Worm (Caenorhabditis elegans): Measurements from ENCODE around the gene K12D12.5.

Gene K12D12.5

ce11 chrII:11841653-11842052, 19.2 kb upstream of the K12D12.5 start:
- TF ChIP-seq somi-1 (GFP tag; optimal IDR thresholded peaks at IDR 0.05), result peak; percentile 18
- no peak for TF ChIP-seq snpc-4 (GFP tag; optimal IDR thresholded peaks at IDR 0.05)
- peak; percentile 23 to 87 (median 78) for TF ChIP-seq snpc-4 (tag; optimal IDR thresholded peaks at IDR 0.05)
- TF ChIP-seq ztf-26 (tag; optimal IDR thresholded peaks at IDR 0.05), result peak; percentile 61
- TF ChIP-seq atf-7 (tag; optimal IDR thresholded peaks at IDR 0.05), result peak; percentile 50
- no peak for TF ChIP-seq egl-44 (GFP tag; IDR thresholded peaks at IDR 0.05)
- 0 out of 2 replicates have a peak, but pooled peaks have one; percentile 38 for TF ChIP-seq lin-26 (GFP tag; IDR thresholded peaks at IDR 0.05)

- TF ChIP-seq hmg-20 (GFP tag; IDR thresholded peaks at IDR 0.05), result no peak
- no peak for TF ChIP-seq lin-26 (GFP tag; IDR thresholded peaks at IDR 0.05)
- TF ChIP-seq repo-1 (tag; optimal IDR thresholded peaks at IDR 0.05), result no peak
- no peak for TF ChIP-seq somi-1 (GFP tag; optimal IDR thresholded peaks at IDR 0.05)
- TF ChIP-seq attf-3 (GFP tag; conservative IDR thresholded peaks at IDR 0.05), result no peak
- no peak for TF ChIP-seq sea-2 (GFP tag; IDR thresholded peaks at IDR 0.05)
- no peak for TF ChIP-seq Y95B8A.8 (GFP tag; IDR thresholded peaks at IDR 0.05)
- TF ChIP-seq ztf-25 (GFP tag; IDR thresholded peaks at IDR 0.05), result no peak
- no peak for TF ChIP-seq gei-17 (GFP tag; optimal IDR thresholded peaks at IDR 0.05)
- no peak for TF ChIP-seq C06A6.2 (GFP tag; conservative IDR thresholded peaks at IDR 0.05)
- no peak for TF ChIP-seq aptf-3 (GFP tag; IDR thresholded peaks at IDR 0.05)
- no peak for TF ChIP-seq dox-1 (GFP tag; IDR thresholded peaks at IDR 0.05)
Observed at ce11 chrII:11842317-11842716, 18.5 kb upstream of the K12D12.5 start, which contains the start of gene T27D12.1. T27D12.1 (plus strand) TSS chrII:11842617.

DNA sequence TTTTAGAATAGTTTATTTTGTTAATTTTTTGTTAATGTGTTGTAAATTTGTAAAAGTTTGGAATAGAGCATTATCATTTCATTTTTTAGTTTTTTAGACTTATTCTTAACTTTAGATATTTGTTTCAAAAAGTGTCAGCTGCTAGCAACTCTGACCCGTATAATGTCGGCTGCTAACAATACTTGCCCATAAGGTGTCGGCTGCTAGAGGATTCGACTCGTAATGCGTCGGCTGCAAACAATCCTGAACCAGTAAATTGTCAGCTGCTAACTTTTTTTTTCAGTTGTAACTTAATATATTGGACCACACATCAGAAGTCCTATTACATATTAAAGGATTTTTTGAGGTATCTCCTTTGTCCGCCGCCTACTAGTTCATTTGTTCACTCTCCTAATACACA, 18.1 kb upstream of the K12D12.5 start:
- TF ChIP-seq ceh-58 (GFP tag; IDR thresholded peaks at IDR 0.05) (no peak), ceh-40 (GFP tag; IDR thresholded peaks at IDR 0.05) (no peak), snpc-4 (GFP tag; optimal IDR thresholded peaks at IDR 0.05) (peak; percentile 27), snpc-4 (tag; optimal IDR thresholded peaks at IDR 0.05) (peak in 3 of 4 experiments; percentile 37 to 78 (median 67)), snpc-1.1 (tag; optimal IDR thresholded peaks at IDR 0.05; ENCODE audit: insufficient read depth) (peak; percentile 34), bed-2 (GFP tag; IDR thresholded peaks at IDR 0.05) (no peak)

DNA sequence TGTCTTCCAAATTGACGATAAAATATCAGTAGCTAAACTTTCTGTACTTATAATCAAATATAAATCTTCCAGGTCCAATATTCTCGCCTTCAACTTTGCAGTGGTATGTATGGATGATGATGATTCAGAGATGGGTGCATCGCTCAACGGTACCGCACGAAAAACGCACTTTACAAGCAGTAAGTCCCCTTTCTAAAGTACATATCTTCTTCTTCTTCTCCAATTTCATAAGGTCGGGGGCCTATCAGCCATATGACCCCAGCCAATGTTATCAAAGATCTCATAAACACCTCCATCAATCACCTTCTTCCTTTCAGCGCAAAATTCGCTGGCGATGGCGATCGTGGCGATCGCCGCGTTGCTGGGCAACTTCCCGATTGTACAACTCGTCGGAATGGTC, 17.4 kb upstream of the K12D12.5 start:
- no peak for TF ChIP-seq F57A8.1 (GFP tag; optimal IDR thresholded peaks at IDR 0.05)
- no peak for TF ChIP-seq rpc-1 (optimal IDR thresholded peaks at IDR 0.05)
- TF ChIP-seq rpc-1 (tag; optimal IDR thresholded peaks at IDR 0.05), result no peak
- no peak for TF ChIP-seq lin-26 (GFP tag; IDR thresholded peaks at IDR 0.05)
- 0 out of 2 replicates have a peak, but pooled peaks have one; percentile 26 for TF ChIP-seq Y53G8AR.9 (GFP tag; conservative IDR thresholded peaks at IDR 0.05)

DNA sequence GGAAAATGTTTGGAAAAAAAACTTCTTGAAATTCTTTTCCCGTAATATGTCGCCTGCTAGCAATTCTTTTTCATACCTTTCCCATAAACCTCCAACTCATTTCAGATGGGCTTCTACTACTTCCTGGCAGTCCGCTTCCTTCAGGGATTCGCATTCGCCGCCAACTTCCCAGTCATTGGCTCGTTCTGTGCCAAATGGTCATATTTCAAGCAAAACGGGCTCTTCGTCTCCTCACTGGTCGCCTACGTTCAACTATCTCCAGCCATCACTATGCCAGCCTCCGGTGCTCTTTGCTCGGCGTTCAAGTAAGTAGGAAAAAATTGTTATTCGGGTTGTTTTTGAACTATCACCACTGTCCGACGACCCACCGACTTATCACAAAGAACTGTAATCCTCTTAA, 16.8 kb upstream of the K12D12.5 start:
- 0 out of 2 replicates have a peak, but pooled peaks have one; percentile 20 for TF ChIP-seq Y53G8AR.9 (GFP tag; conservative IDR thresholded peaks at IDR 0.05)
- TF ChIP-seq dpl-1 (GFP tag; optimal IDR thresholded peaks at IDR 0.05), result no peak
- TF ChIP-seq ztf-22 (GFP tag; optimal IDR thresholded peaks at IDR 0.05), result no peak
- no peak for TF ChIP-seq lir-1 (GFP tag; conservative IDR thresholded peaks at IDR 0.05)
- TF ChIP-seq F22D6.2 (tag; optimal IDR thresholded peaks at IDR 0.05), result no peak
- no peak for TF ChIP-seq zim-3 (tag; optimal IDR thresholded peaks at IDR 0.05)

DNA sequence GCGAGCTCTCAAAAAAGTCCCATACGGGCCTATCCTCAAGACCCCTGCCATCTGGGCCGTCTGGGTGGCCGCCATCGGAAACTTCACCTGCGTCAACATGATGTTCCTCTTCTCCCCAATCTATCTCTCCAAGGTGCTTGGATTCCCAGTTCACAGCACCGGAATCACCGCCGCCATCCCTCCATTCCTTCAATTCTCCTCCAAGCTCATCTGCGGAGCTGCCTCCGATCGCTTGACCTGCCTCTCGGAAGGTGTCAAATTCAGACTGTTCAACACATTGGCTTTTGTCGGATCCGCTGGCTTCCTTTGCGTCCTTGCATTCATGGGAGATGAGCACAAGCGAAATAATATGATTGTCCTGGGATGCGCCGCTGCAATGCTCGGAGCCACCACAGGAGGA, 15.8 kb upstream of the K12D12.5 start:
- TF ChIP-seq ZK185.1 (tag; optimal IDR thresholded peaks at IDR 0.05; ENCODE audit: poor library complexity, severe bottlenecking) (no peak), Y53F4B.3 (GFP tag; IDR thresholded peaks at IDR 0.05) (no peak), lag-1 (GFP tag; IDR thresholded peaks at IDR 0.05) (no peak), Y56A3A.18 (GFP tag; IDR thresholded peaks at IDR 0.05) (no peak), F33H1.4 (GFP tag; IDR thresholded peaks at IDR 0.05) (no peak), nhr-27 (tag; optimal IDR thresholded peaks at IDR 0.05) (no peak), zfh-2 (GFP tag; conservative IDR thresholded peaks at IDR 0.05) (peak; percentile 76), egl-18 (GFP tag; IDR thresholded peaks at IDR 0.05) (no peak)

Data from whole organism, young adult.